Worm (Caenorhabditis elegans): ENCODE data around the gene F18A12.2.
"Not testable (repeated sequence)": the region's sequence is repeated elsewhere in the genome, so short reads cannot be mapped to it uniquely, and the experiment has no call there.

The F18A12.2 gene

DNA sequence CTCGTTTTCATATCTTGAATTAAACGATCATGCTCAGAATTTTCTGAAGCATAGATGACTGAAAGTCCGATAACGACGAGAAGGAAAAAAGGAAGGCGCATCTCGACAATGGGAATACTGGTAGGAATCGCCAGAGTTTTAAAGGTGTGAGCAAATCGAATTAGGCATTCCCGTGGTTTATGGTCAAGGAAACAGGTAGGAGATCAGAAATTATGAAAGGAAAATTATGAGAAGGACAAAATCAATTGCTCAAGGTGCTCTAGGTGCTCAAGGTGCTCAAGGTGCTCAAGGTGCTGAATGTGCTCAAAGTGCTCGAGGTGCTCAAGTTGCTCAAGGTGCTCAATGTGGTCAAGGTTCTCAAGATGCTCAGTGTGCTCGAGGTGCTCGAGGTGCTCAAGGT lies 49.9 kb downstream of the F18A12.2 start, which contains the start of gene C16C8.10:
TSS of gene C16C8.10 (minus strand) at position 101 of the 400 bp plus-strand sequence.
- TF ChIP-seq unc-120 (tag; optimal IDR thresholded peaks at IDR 0.05; ENCODE audit: poor library complexity, severe bottlenecking); unc-62 (GFP tag; optimal IDR thresholded peaks at IDR 0.05); drap-1 (GFP tag; optimal IDR thresholded peaks at IDR 0.05): not testable (repeated sequence)

Data from whole organism, mixed stage, embryonic.